Fruit fly (Drosophila melanogaster) whole organism, adult: ENCODE data around the gene CG7557.

Experiments
- CG12768 ChIP-seq: fragments of 200-800 bp; sonication (Bioruptor generic); optimal IDR thresholded peaks from 2 replicates; lab custom pipeline; 2017; ENCODE audit warnings: missing biosample characterization, missing genetic modification characterization, mild to moderate bottlenecking, moderate library complexity, missing genetic modification reagents
- CG7101 ChIP-seq: fragments of 200-800 bp; sonication (Bioruptor generic); optimal IDR thresholded peaks from 2 replicates; lab custom pipeline; 2018; ENCODE audit warnings: missing biosample characterization, mild to moderate bottlenecking, missing genetic modification characterization, moderate library complexity
- Crg-1 ChIP-seq: fragments of 200-800 bp; sonication (Bioruptor generic); optimal IDR thresholded peaks from 2 replicates; lab custom pipeline; 2016; ENCODE audit warnings: missing biosample characterization, missing genetic modification characterization
- Hr96 ChIP-seq: fragments of 200-800 bp; sonication (Bioruptor generic); optimal IDR thresholded peaks from 2 replicates; lab custom pipeline; 2016; ENCODE audit warnings: missing biosample characterization, missing genetic modification characterization
- pad ChIP-seq: fragments of 200-800 bp; sonication (Bioruptor generic); optimal IDR thresholded peaks from 3 replicates; lab custom pipeline; 2017; ENCODE audit warnings: missing biosample characterization, missing genetic modification characterization, mild to moderate bottlenecking, moderate library complexity, missing genetic modification reagents
- toe ChIP-seq: fragments of 200-800 bp; sonication (Bioruptor generic); optimal IDR thresholded peaks from 2 replicates; lab custom pipeline; 2016; ENCODE audit warnings: missing biosample characterization, missing genetic modification characterization

- no peak for TF ChIP-seq Hr96 (GFP tag; lab: Kevin White, UChicago)
- TF ChIP-seq CG12768 (GFP tag; lab: Kevin White, UChicago), result no peak
- no peak for TF ChIP-seq Crg-1 (GFP tag; lab: Kevin White, UChicago)
- TF ChIP-seq CG7101 (tag; lab: Kevin White, UChicago), result no peak
- no peak for TF ChIP-seq toe (GFP tag; lab: Kevin White, UChicago)
- TF ChIP-seq pad (GFP tag; lab: Kevin White, UChicago), result no peak
Measured at dm6 chr3L:11407202-11407829, 37.6 kb upstream of the CG7557 start.
